Worm (Caenorhabditis elegans) whole organism, L1 larva: ENCODE measurements around the gene Y57A10A.4.
"Not testable (repeated sequence)": the region's sequence is repeated elsewhere in the genome, so short reads cannot be mapped to it uniquely, and the experiment has no call there.

ENCODE experiments used
- efl-1 ChIP-seq, 4 experiments: fragments of 150-350 bp; optimal IDR thresholded peaks in 3 of 4; peaks in 1 of 4; 1 replicate in 1 of 4; 2 replicates in 3 of 4; lab custom pipeline; 2014; ENCODE audit warnings: missing biosample characterization in 2 of 4, missing genetic modification characterization in 2 of 4, missing genetic modification reagents in 2 of 4
- elt-2 ChIP-seq: sonication (generic microtip); optimal IDR thresholded peaks from 2 replicates; lab custom pipeline; 2016; ENCODE audit warnings: missing genetic modification characterization, mild to moderate bottlenecking, inconsistent platforms, missing compliant biosample characterization, missing genetic modification reagents
- fos-1 ChIP-seq: fragments of 150-350 bp; optimal IDR thresholded peaks from 2 replicates; lab custom pipeline; 2014; ENCODE audit warnings: missing biosample characterization, missing genetic modification characterization
- lsy-2 ChIP-seq, 2 experiments: fragments of 150-350 bp; optimal IDR thresholded peaks; 2 replicates each; lab custom pipeline; 2014; ENCODE audit warnings: missing biosample characterization in 2 of 2, missing genetic modification characterization in 2 of 2
- nhr-12 ChIP-seq: sonication (generic microtip); optimal IDR thresholded peaks from 2 replicates; lab custom pipeline; 2017; ENCODE audit warnings: missing biosample characterization, missing genetic modification characterization
- nhr-76 ChIP-seq: sonication (generic microtip); optimal IDR thresholded peaks from 2 replicates; lab custom pipeline; 2017; ENCODE audit warnings: missing biosample characterization, missing genetic modification characterization

- not testable (repeated sequence) for TF ChIP-seq nhr-12 (tag; lab: Kevin White, UChicago); elt-2 (tag; lab: Kevin White, UChicago); fos-1 (tag; lab: Kevin White, UChicago); nhr-76 (tag; lab: Kevin White, UChicago); lsy-2 (tag; optimal IDR thresholded peaks at IDR 0.05; lab: Kevin White, UChicago); efl-1 (optimal IDR thresholded peaks at IDR 0.05; lab: Kevin White, UChicago); efl-1 (GFP tag; optimal IDR thresholded peaks at IDR 0.05 in 1 of 2; lab: Kevin White, UChicago)
These were observed 2.4 kb downstream of the Y57A10A.4 start, which contains the start of gene Y57A10A.5 for ce11 chrII:12154186-12154585.
